Fruit fly (Drosophila melanogaster) whole organism, prepupa: ENCODE results near the gene CG32554.

Source experiments
- Blimp-1 ChIP-seq: fragments of 200-800 bp; sonication (Bioruptor generic); optimal IDR thresholded peaks from 3 replicates; lab custom pipeline; 2017; ENCODE audit warnings: missing biosample characterization, missing genetic modification characterization, mild to moderate bottlenecking, moderate library complexity, missing genetic modification reagents
- CG10631 ChIP-seq: fragments of 200-800 bp; sonication (Bioruptor generic); optimal IDR thresholded peaks from 2 replicates; lab custom pipeline; 2016; ENCODE audit warnings: missing biosample characterization, missing genetic modification characterization
- CG10669 ChIP-seq: fragments of 200-800 bp; sonication (Bioruptor generic); optimal IDR thresholded peaks from 3 replicates; lab custom pipeline; 2018; ENCODE audit warnings: missing biosample characterization, mild to moderate bottlenecking, missing genetic modification characterization, moderate library complexity
- CG11294 ChIP-seq: fragments of 200-800 bp; sonication (Bioruptor generic); IDR thresholded peaks from 2 replicates; pipeline ENCODE4 v1.3.6; 2022; ENCODE audit warnings: missing biosample characterization, missing genetic modification characterization
- CG11762 ChIP-seq: fragments of 200-800 bp; sonication (Bioruptor generic); optimal IDR thresholded peaks from 3 replicates; lab custom pipeline; 2016; ENCODE audit warnings: missing biosample characterization, missing genetic modification characterization; ENCODE audit not compliant: insufficient read depth
- CG11902 ChIP-seq: fragments of 200-800 bp; sonication (Bioruptor generic); optimal IDR thresholded peaks from 3 replicates; lab custom pipeline; 2016; ENCODE audit warnings: missing biosample characterization, missing genetic modification characterization
- CG15336 ChIP-seq: fragments of 200-800 bp; sonication (Bioruptor generic); IDR thresholded peaks from 2 replicates; pipeline ENCODE4 v1.3.6; 2022; ENCODE audit warnings: missing biosample characterization, missing genetic modification characterization
- CG1621 ChIP-seq: fragments of 200-800 bp; sonication (Bioruptor generic); optimal IDR thresholded peaks from 3 replicates; lab custom pipeline; 2018; ENCODE audit warnings: missing biosample characterization, mild to moderate bottlenecking, missing genetic modification characterization
- CG3032 ChIP-seq: fragments of 200-800 bp; optimal IDR thresholded peaks from 2 replicates; lab custom pipeline; 2019; ENCODE audit warnings: missing biosample characterization, mild to moderate bottlenecking, missing genetic modification characterization, moderate library complexity
- CG31627 ChIP-seq: fragments of 200-800 bp; sonication (Bioruptor generic); optimal IDR thresholded peaks from 3 replicates; lab custom pipeline; 2016; ENCODE audit warnings: missing biosample characterization, missing genetic modification characterization
- CG32006 ChIP-seq: fragments of 200-800 bp; sonication (Bioruptor generic); optimal IDR thresholded peaks from 3 replicates; lab custom pipeline; 2017; ENCODE audit warnings: missing biosample characterization, mild to moderate bottlenecking, missing genetic modification characterization
- CG34406 ChIP-seq: fragments of 200-800 bp; sonication (Bioruptor generic); optimal IDR thresholded peaks from 3 replicates; lab custom pipeline; 2016; ENCODE audit warnings: missing biosample characterization, missing genetic modification characterization
- CG4318 ChIP-seq: fragments of 200-800 bp; sonication (Bioruptor generic); optimal IDR thresholded peaks from 3 replicates; lab custom pipeline; 2017; ENCODE audit warnings: missing biosample characterization, mild to moderate bottlenecking, missing genetic modification characterization
- CG6276 ChIP-seq: fragments of 200-800 bp; sonication (Bioruptor generic); optimal IDR thresholded peaks from 2 replicates; lab custom pipeline; 2017; ENCODE audit warnings: missing biosample characterization, mild to moderate bottlenecking, missing genetic modification characterization
- CG6792 ChIP-seq: fragments of 200-800 bp; sonication (Bioruptor generic); optimal IDR thresholded peaks from 3 replicates; lab custom pipeline; 2016; ENCODE audit warnings: missing biosample characterization, missing genetic modification characterization
- CG6854 ChIP-seq: fragments of 200-800 bp; sonication (Bioruptor generic); optimal IDR thresholded peaks from 2 replicates; lab custom pipeline; 2017; ENCODE audit warnings: missing biosample characterization, mild to moderate bottlenecking, missing genetic modification characterization
- CG7368 ChIP-seq: fragments of 200-800 bp; sonication (Bioruptor generic); optimal IDR thresholded peaks from 3 replicates; lab custom pipeline; 2016; ENCODE audit warnings: missing biosample characterization, missing genetic modification characterization
- CG8119 ChIP-seq: fragments of 200-800 bp; sonication (Bioruptor generic); IDR thresholded peaks from 3 replicates; pipeline ENCODE4 v1.3.6; 2022; ENCODE audit warnings: missing biosample characterization, missing genetic modification characterization
- CG8319 ChIP-seq: fragments of 200-800 bp; sonication (Bioruptor generic); optimal IDR thresholded peaks from 3 replicates; lab custom pipeline; 2016; ENCODE audit warnings: missing biosample characterization, missing genetic modification characterization
- CG8632 ChIP-seq: fragments of 200-800 bp; sonication (Bioruptor generic); optimal IDR thresholded peaks from 3 replicates; lab custom pipeline; 2016; ENCODE audit warnings: missing biosample characterization, missing genetic modification characterization
- CG9139 ChIP-seq: fragments of 200-800 bp; sonication (Bioruptor generic); optimal IDR thresholded peaks from 3 replicates; lab custom pipeline; 2017; ENCODE audit warnings: missing biosample characterization, mild to moderate bottlenecking, missing genetic modification characterization
- Eip75B ChIP-seq: fragments of 200-800 bp; sonication (Bioruptor generic); optimal IDR thresholded peaks from 3 replicates; lab custom pipeline; 2016; ENCODE audit warnings: missing biosample characterization, missing genetic modification characterization
- Eip78C ChIP-seq: fragments of 200-800 bp; sonication (Bioruptor generic); peaks from one replicate; lab custom pipeline; 2016; ENCODE audit warnings: missing biosample characterization, missing genetic modification characterization
- Eip93F ChIP-seq: fragments of 200-800 bp; sonication (Bioruptor generic); optimal IDR thresholded peaks from 2 replicates; lab custom pipeline; 2016; ENCODE audit warnings: missing biosample characterization, mild to moderate bottlenecking, missing genetic modification characterization
- Ets21C ChIP-seq: fragments of 200-800 bp; sonication (Bioruptor generic); optimal IDR thresholded peaks from 3 replicates; lab custom pipeline; 2016; ENCODE audit warnings: missing biosample characterization, missing genetic modification characterization
- Ets96B ChIP-seq: fragments of 200-800 bp; optimal IDR thresholded peaks from 2 replicates; lab custom pipeline; 2019; ENCODE audit warnings: missing biosample characterization, mild to moderate bottlenecking, missing genetic modification characterization, moderate library complexity
- Gug ChIP-seq: fragments of 200-800 bp; sonication (Bioruptor generic); IDR thresholded peaks from 2 replicates; pipeline ENCODE4 v1.3.6; 2022; ENCODE audit warnings: missing biosample characterization, missing genetic modification characterization
- Hr38 ChIP-seq: sonication (Bioruptor generic); optimal IDR thresholded peaks from 2 replicates; lab custom pipeline; 2016; ENCODE audit warnings: missing biosample characterization, missing genetic modification characterization
- Hr39 ChIP-seq: fragments of 200-800 bp; sonication (Bioruptor generic); optimal IDR thresholded peaks from 2 replicates; lab custom pipeline; 2016; ENCODE audit warnings: missing biosample characterization, missing genetic modification characterization
- Hr4 ChIP-seq: fragments of 200-800 bp; sonication (Bioruptor generic); optimal IDR thresholded peaks from 3 replicates; lab custom pipeline; 2016; ENCODE audit warnings: missing biosample characterization, missing genetic modification characterization
- Met ChIP-seq: fragments of 200-800 bp; sonication (Bioruptor generic); optimal IDR thresholded peaks from 3 replicates; lab custom pipeline; 2016; ENCODE audit warnings: missing biosample characterization, missing genetic modification characterization
- Smox ChIP-seq: fragments of 200-800 bp; sonication (Bioruptor generic); optimal IDR thresholded peaks from 3 replicates; lab custom pipeline; 2016; ENCODE audit warnings: missing biosample characterization, missing genetic modification characterization
- Sox102F ChIP-seq: fragments of 200-800 bp; sonication (Bioruptor generic); optimal IDR thresholded peaks from 2 replicates; lab custom pipeline; 2016; ENCODE audit warnings: missing biosample characterization, mild to moderate bottlenecking, missing genetic modification characterization
- Sox14 ChIP-seq: fragments of 200-800 bp; sonication (Bioruptor generic); optimal IDR thresholded peaks from 3 replicates; lab custom pipeline; 2016; ENCODE audit warnings: missing biosample characterization, missing genetic modification characterization
- Sox15 ChIP-seq: fragments of 200-800 bp; sonication (Bioruptor generic); optimal IDR thresholded peaks from 3 replicates; lab custom pipeline; 2016; ENCODE audit warnings: missing biosample characterization, missing genetic modification characterization
- achi ChIP-seq: fragments of 200-800 bp; sonication (Bioruptor generic); optimal IDR thresholded peaks from 3 replicates; lab custom pipeline; 2016; ENCODE audit warnings: missing biosample characterization, missing genetic modification characterization
- acj6 ChIP-seq: fragments of 200-800 bp; sonication (Bioruptor generic); optimal IDR thresholded peaks from 3 replicates; lab custom pipeline; 2016; ENCODE audit warnings: missing biosample characterization, missing genetic modification characterization
- cyc ChIP-seq: fragments of 200-800 bp; sonication (Bioruptor generic); optimal IDR thresholded peaks from 3 replicates; lab custom pipeline; 2016; ENCODE audit warnings: missing biosample characterization, missing genetic modification characterization
- dsx ChIP-seq: fragments of 200-800 bp; optimal IDR thresholded peaks from 3 replicates; lab custom pipeline; 2019; ENCODE audit warnings: missing biosample characterization, mild to moderate bottlenecking, missing genetic modification characterization, moderate library complexity; ENCODE audit not compliant: poor library complexity, severe bottlenecking
- eg ChIP-seq: fragments of 200-800 bp; sonication (Bioruptor generic); IDR thresholded peaks from 3 replicates; pipeline ENCODE4 v1.3.6; 2022; ENCODE audit warnings: missing biosample characterization, missing genetic modification characterization
- fd85E ChIP-seq: fragments of 200-800 bp; sonication (Bioruptor generic); optimal IDR thresholded peaks from 3 replicates; lab custom pipeline; 2016; ENCODE audit warnings: missing biosample characterization, missing genetic modification characterization
- fkh ChIP-seq: fragments of 200-800 bp; sonication (Bioruptor generic); optimal IDR thresholded peaks from 3 replicates; lab custom pipeline; 2017; ENCODE audit warnings: missing biosample characterization, mild to moderate bottlenecking, missing genetic modification characterization, moderate library complexity
- lz ChIP-seq: fragments of 200-800 bp; sonication (Bioruptor generic); optimal IDR thresholded peaks from 3 replicates; lab custom pipeline; 2016; ENCODE audit warnings: missing biosample characterization, missing genetic modification characterization
- net ChIP-seq: fragments of 200-800 bp; sonication (Bioruptor generic); optimal IDR thresholded peaks from 3 replicates; lab custom pipeline; 2016; ENCODE audit warnings: missing biosample characterization, missing genetic modification characterization
- spab ChIP-seq: fragments of 200-800 bp; sonication (Bioruptor generic); optimal IDR thresholded peaks from 2 replicates; lab custom pipeline; 2017; ENCODE audit warnings: missing biosample characterization, mild to moderate bottlenecking, missing genetic modification characterization, missing genetic modification reagents
- ss ChIP-seq, 2 experiments: fragments of 200-800 bp; sonication (Bioruptor generic); optimal IDR thresholded peaks; 2 replicates in 1 of 2; 3 replicates in 1 of 2; lab custom pipeline; 2017 to 2018; ENCODE audit warnings: mild to moderate bottlenecking in 2 of 2, missing biosample characterization in 2 of 2, missing genetic modification characterization in 2 of 2, moderate library complexity in 1 of 2
- svp ChIP-seq: fragments of 200-800 bp; sonication (Bioruptor generic); peaks from one replicate; lab custom pipeline; 2016; ENCODE audit warnings: missing biosample characterization, missing genetic modification characterization
- vri ChIP-seq: fragments of 200-800 bp; sonication (Bioruptor generic); optimal IDR thresholded peaks from 3 replicates; lab custom pipeline; 2016; ENCODE audit warnings: missing biosample characterization, mild to moderate bottlenecking, missing genetic modification characterization

The CG32554 gene

dm6 chrX:17879211-17879897, 26.9 kb upstream of the CG32554 start (continued):
- TF ChIP-seq Eip75B (GFP tag; lab: Kevin White, UChicago) (peak; percentile 12), CG7368 (GFP tag; lab: Kevin White, UChicago) (peak; percentile 20), CG6276 (GFP tag; lab: Kevin White, UChicago) (peak; percentile 5), Hr38 (GFP tag; lab: Kevin White, UChicago) (no peak), fkh (GFP tag; lab: Kevin White, UChicago) (no peak), cyc (GFP tag; lab: Kevin White, UChicago) (peak; percentile 52), CG4318 (GFP tag; lab: Kevin White, UChicago) (peak; percentile 42), Smox (GFP tag; lab: Kevin White, UChicago) (peak; percentile 72), net (GFP tag; lab: Kevin White, UChicago) (peak; percentile 33), Sox14 (GFP tag; lab: Kevin White, UChicago) (peak; percentile 5), dsx (GFP tag; lab: Kevin White, UChicago) (peak; percentile 27), CG8632 (GFP tag; lab: Kevin White, UChicago) (peak; percentile 69), CG11294 (no peak), CG34406 (GFP tag; lab: Kevin White, UChicago) (peak; percentile 72), CG1621 (tag; lab: Kevin White, UChicago) (peak; percentile 54), Sox15 (GFP tag; lab: Kevin White, UChicago) (no peak), CG8119 (GFP tag; lab: Robert Waterston, UW) (peak; percentile 55; the same call in 2 of the 3 replicates), Hr4 (GFP tag; lab: Kevin White, UChicago) (peak; percentile 53), spab (GFP tag; lab: Kevin White, UChicago) (peak; percentile 26), acj6 (GFP tag; lab: Kevin White, UChicago) (peak; percentile 58), CG6854 (GFP tag; lab: Kevin White, UChicago) (no peak), Gug (GFP tag; lab: Robert Waterston, UW) (peak; percentile 52), eg (GFP tag; lab: Robert Waterston, UW) (peak; percentile 43; the same call in 1 of the 3 replicates), CG15336 (peak; percentile 64; the same call in 1 of the 2 replicates), vri (GFP tag; lab: Kevin White, UChicago) (peak; percentile 25), CG11762 (peak; percentile 0), Sox102F (GFP tag; lab: Kevin White, UChicago) (peak; percentile 72)

- TF ChIP-seq Hr39 (GFP tag; lab: Kevin White, UChicago) (no peak), Ets21C (no peak), CG3032 (tag; lab: Kevin White, UChicago) (no peak), vri (GFP tag; lab: Kevin White, UChicago) (peak; percentile 17), ss (GFP tag; optimal IDR thresholded peaks at IDR 0.05; lab: Kevin White, UChicago) (peak; percentile 68), CG32006 (GFP tag; lab: Kevin White, UChicago) (no peak), CG10631 (GFP tag; lab: Kevin White, UChicago) (no peak), CG9139 (peak; percentile 69), Sox102F (GFP tag; lab: Kevin White, UChicago) (no peak), CG11294 (no peak), CG10669 (GFP tag; lab: Kevin White, UChicago) (no peak), Sox14 (GFP tag; lab: Kevin White, UChicago) (no peak), svp (GFP tag; lab: Kevin White, UChicago) (peak; percentile 94), Blimp-1 (GFP tag; lab: Kevin White, UChicago) (no peak), Met (GFP tag; lab: Kevin White, UChicago) (peak; percentile 35), fd85E (peak; percentile 46), CG31627 (no peak), spab (GFP tag; lab: Kevin White, UChicago) (no peak), achi (GFP tag; lab: Kevin White, UChicago) (no peak), Hr38 (GFP tag; lab: Kevin White, UChicago) (no peak), lz (GFP tag; lab: Kevin White, UChicago) (no peak), eg (GFP tag; lab: Robert Waterston, UW) (peak; percentile 77; the same call in 2 of the 3 replicates), Ets96B (no peak), Eip78C (GFP tag; lab: Kevin White, UChicago) (peak; percentile 61), Hr4 (GFP tag; lab: Kevin White, UChicago) (no peak), Eip93F (GFP tag; lab: Kevin White, UChicago) (peak; percentile 29), CG11902 (GFP tag; lab: Kevin White, UChicago) (no peak), CG8319 (GFP tag; lab: Kevin White, UChicago) (no peak), CG6792 (GFP tag; lab: Kevin White, UChicago) (no peak), CG8632 (GFP tag; lab: Kevin White, UChicago) (no peak), CG4318 (GFP tag; lab: Kevin White, UChicago) (no peak)
These were observed 26.1 kb upstream of the CG32554 start for dm6 chrX:17878632-17879033.
